Worm (Caenorhabditis elegans) whole organism, young adult: ENCODE data around the gene C10B5.1.
A peak's percentile ranks its signal among the peaks of the same experiment; 100 is the strongest.

Experiments
- D2030.7 ChIP-seq: fragments of 200-800 bp; sonication (Bioruptor generic); IDR thresholded peaks from 2 replicates; pipeline ENCODE4 v1.3.6; 2022; ENCODE audit warnings: missing genetic modification reagents, missing genetic modification characterization, missing compliant biosample characterization
- F10E7.11 ChIP-seq: sonication (generic microtip); optimal IDR thresholded peaks from 2 replicates; lab custom pipeline; 2017; ENCODE audit warnings: mild to moderate bottlenecking, missing genetic modification characterization, moderate library complexity, missing compliant biosample characterization
- F23B12.7 ChIP-seq: sonication (generic microtip); optimal IDR thresholded peaks from 2 replicates; lab custom pipeline; 2017; ENCODE audit warnings: missing genetic modification characterization, mild to moderate bottlenecking, missing compliant biosample characterization, antibody characterized with exemption, moderate library complexity; ENCODE audit not compliant: insufficient read depth
- F49E8.2 ChIP-seq: sonication (generic microtip); optimal IDR thresholded peaks from 3 replicates; lab custom pipeline; 2017; ENCODE audit warnings: missing genetic modification characterization, mild to moderate bottlenecking, missing compliant biosample characterization, antibody characterized with exemption, moderate library complexity; ENCODE audit not compliant: insufficient read depth
- F55B11.4 ChIP-seq: sonication (generic microtip); optimal IDR thresholded peaks from 2 replicates; lab custom pipeline; 2016; ENCODE audit warnings: missing compliant biosample characterization, missing genetic modification characterization, borderline replicate concordance; ENCODE audit not compliant: insufficient read depth
- F57A8.1 ChIP-seq: fragments of 200-800 bp; sonication (Bioruptor generic); optimal IDR thresholded peaks from 2 replicates; lab custom pipeline; 2018; ENCODE audit warnings: mild to moderate bottlenecking, missing genetic modification characterization, moderate library complexity, missing compliant biosample characterization
- K11D2.4 ChIP-seq: fragments of 200-800 bp; sonication (Bioruptor generic); IDR thresholded peaks from 2 replicates; pipeline ENCODE4 v1.3.6; 2022; ENCODE audit warnings: missing genetic modification reagents, missing genetic modification characterization, missing compliant biosample characterization
- T07F8.4 ChIP-seq: sonication (generic microtip); optimal IDR thresholded peaks from 2 replicates; lab custom pipeline; 2016; ENCODE audit warnings: mild to moderate bottlenecking, missing genetic modification characterization, moderate library complexity, missing compliant biosample characterization
- Y67H2A.10 ChIP-seq: fragments of 200-800 bp; sonication (Bioruptor generic); conservative IDR thresholded peaks from 2 replicates; pipeline ENCODE4 v1.3.6; 2022; ENCODE audit warnings: missing genetic modification reagents, missing genetic modification characterization, missing compliant biosample characterization
- Y79H2A.3 ChIP-seq: fragments of 200-800 bp; sonication (Bioruptor generic); conservative IDR thresholded peaks from 2 replicates; pipeline ENCODE4 v1.3.6; 2022; ENCODE audit warnings: missing genetic modification reagents, missing genetic modification characterization, missing compliant biosample characterization
- Y95B8A.8 ChIP-seq: fragments of 200-800 bp; sonication (Bioruptor generic); IDR thresholded peaks from 2 replicates; pipeline ENCODE4 v1.3.6; 2022; ENCODE audit warnings: missing genetic modification reagents, missing genetic modification characterization, missing compliant biosample characterization
- ZK185.1 ChIP-seq: sonication (generic microtip); optimal IDR thresholded peaks from 2 replicates; lab custom pipeline; 2016; ENCODE audit warnings: mild to moderate bottlenecking, missing genetic modification characterization, missing compliant biosample characterization; ENCODE audit not compliant: poor library complexity, severe bottlenecking
- akir-1 ChIP-seq: fragments of 200-800 bp; sonication (Bioruptor generic); optimal IDR thresholded peaks from 2 replicates; lab custom pipeline; 2018; ENCODE audit warnings: mild to moderate bottlenecking, missing genetic modification characterization, moderate library complexity, missing compliant biosample characterization
- attf-3 ChIP-seq: fragments of 200-800 bp; sonication (Bioruptor generic); conservative IDR thresholded peaks from 2 replicates; pipeline ENCODE4 v1.3.6; 2022; ENCODE audit warnings: missing genetic modification reagents, missing genetic modification characterization, missing compliant biosample characterization
- attf-5 ChIP-seq: fragments of 200-800 bp; sonication (Bioruptor generic); optimal IDR thresholded peaks from 2 replicates; lab custom pipeline; 2018; ENCODE audit warnings: mild to moderate bottlenecking, missing genetic modification characterization, missing compliant biosample characterization
- ccch-3 ChIP-seq: fragments of 200-800 bp; sonication (Bioruptor generic); optimal IDR thresholded peaks from 2 replicates; lab custom pipeline; 2018; ENCODE audit warnings: mild to moderate bottlenecking, missing genetic modification characterization, missing compliant biosample characterization
- cebp-1 ChIP-seq, 2 experiments: fragments of 200-800 bp in 1 of 2; sonication (Bioruptor generic) in 1 of 2; sonication (generic microtip) in 1 of 2; IDR thresholded peaks in 1 of 2; optimal IDR thresholded peaks in 1 of 2; 2 replicates each; pipeline versions ENCODE4 v1.3.6 to Lab custom; 2017 to 2022; ENCODE audit warnings: missing compliant biosample characterization in 2 of 2, missing genetic modification characterization in 2 of 2, mild to moderate bottlenecking in 1 of 2, missing genetic modification reagents in 1 of 2, moderate library complexity in 1 of 2
- ceh-40 ChIP-seq: fragments of 200-800 bp; sonication (Bioruptor generic); IDR thresholded peaks from 2 replicates; pipeline ENCODE4 v1.3.6; 2022; ENCODE audit warnings: missing genetic modification characterization, missing compliant biosample characterization
- ceh-79 ChIP-seq: sonication (generic microtip); optimal IDR thresholded peaks from 2 replicates; lab custom pipeline; 2017; ENCODE audit warnings: mild to moderate bottlenecking, missing genetic modification characterization, missing compliant biosample characterization
- ceh-91 ChIP-seq: fragments of 200-800 bp; sonication (Bioruptor generic); IDR thresholded peaks from 2 replicates; pipeline ENCODE4 v1.3.6; 2022; ENCODE audit warnings: missing genetic modification reagents, missing genetic modification characterization, missing compliant biosample characterization
- dpff-1 ChIP-seq: sonication (generic microtip); optimal IDR thresholded peaks from 2 replicates; lab custom pipeline; 2017; ENCODE audit warnings: mild to moderate bottlenecking, missing genetic modification characterization, missing compliant biosample characterization
- dpl-1 ChIP-seq: fragments of 150-350 bp; optimal IDR thresholded peaks from 2 replicates; lab custom pipeline; 2014; ENCODE audit warnings: missing biosample characterization, missing genetic modification reagents, missing genetic modification characterization
- ekl-4 ChIP-seq: fragments of 200-800 bp; sonication (Bioruptor generic); IDR thresholded peaks from 2 replicates; pipeline ENCODE4 v1.3.6; 2022; ENCODE audit warnings: missing genetic modification reagents, missing genetic modification characterization, missing compliant biosample characterization
- hmg-1.2 ChIP-seq: fragments of 200-800 bp; sonication (Bioruptor generic); IDR thresholded peaks from 2 replicates; pipeline ENCODE4 v1.3.6; 2022; ENCODE audit warnings: missing genetic modification reagents, missing genetic modification characterization, missing compliant biosample characterization
- lin-26 ChIP-seq: fragments of 200-800 bp; sonication (Bioruptor generic); IDR thresholded peaks from 2 replicates; pipeline ENCODE4 v1.3.6; 2022; ENCODE audit warnings: missing genetic modification reagents, missing genetic modification characterization, missing compliant biosample characterization
- lin-35 ChIP-seq, 3 experiments: fragments of 150-350 bp in 2 of 3; sonication (generic microtip) in 1 of 3; optimal IDR thresholded peaks; 2 replicates each; lab custom pipeline; 2014 to 2018; ENCODE audit warnings: missing biosample characterization in 3 of 3, missing genetic modification characterization in 3 of 3, missing genetic modification reagents in 3 of 3
- lir-1 ChIP-seq: fragments of 200-800 bp; sonication (Bioruptor generic); conservative IDR thresholded peaks from 2 replicates; pipeline ENCODE4 v1.3.6; 2022; ENCODE audit warnings: missing genetic modification reagents, missing genetic modification characterization, missing compliant biosample characterization
- madf-10 ChIP-seq: sonication (generic microtip); optimal IDR thresholded peaks from 2 replicates; lab custom pipeline; 2016; ENCODE audit warnings: mild to moderate bottlenecking, missing genetic modification characterization, missing compliant biosample characterization
- madf-6 ChIP-seq: fragments of 200-800 bp; sonication (Bioruptor generic); IDR thresholded peaks from 2 replicates; pipeline ENCODE4 v1.3.6; 2022; ENCODE audit warnings: missing genetic modification reagents, missing genetic modification characterization, missing compliant biosample characterization
- mcd-1 ChIP-seq: fragments of 200-800 bp; sonication (Bioruptor generic); IDR thresholded peaks from 2 replicates; pipeline ENCODE4 v1.3.6; 2022; ENCODE audit warnings: missing genetic modification reagents, missing genetic modification characterization, missing compliant biosample characterization
- mel-28 ChIP-seq: sonication (generic microtip); optimal IDR thresholded peaks from 2 replicates; lab custom pipeline; 2016; ENCODE audit warnings: borderline replicate concordance, mild to moderate bottlenecking, missing genetic modification characterization, missing compliant biosample characterization
- nfya-2 ChIP-seq: fragments of 200-800 bp; sonication (Bioruptor generic); IDR thresholded peaks from 2 replicates; pipeline ENCODE4 v1.3.6; 2022; ENCODE audit warnings: missing genetic modification reagents, missing genetic modification characterization, missing compliant biosample characterization
- nhr-27 ChIP-seq: fragments of 200-800 bp; sonication (Bioruptor generic); optimal IDR thresholded peaks from 2 replicates; lab custom pipeline; 2018; ENCODE audit warnings: mild to moderate bottlenecking, missing genetic modification characterization, moderate library complexity, missing compliant biosample characterization
- nhr-80 ChIP-seq: sonication (generic microtip); optimal IDR thresholded peaks from 2 replicates; lab custom pipeline; 2016; ENCODE audit warnings: missing genetic modification characterization, missing compliant biosample characterization
- pbrm-1 ChIP-seq: fragments of 200-800 bp; sonication (Bioruptor generic); IDR thresholded peaks from 2 replicates; pipeline ENCODE4 v1.3.6; 2022; ENCODE audit warnings: missing genetic modification reagents, missing genetic modification characterization, missing compliant biosample characterization
- pha-4 ChIP-seq: fragments of 150-350 bp; sonication (generic microtip); optimal IDR thresholded peaks from 2 replicates; lab custom pipeline; 2014; ENCODE audit warnings: missing biosample characterization, missing genetic modification reagents, missing genetic modification characterization
- rpc-1 ChIP-seq, 2 experiments: fragments of 150-350 bp in 1 of 2; sonication (generic microtip) in 1 of 2; optimal IDR thresholded peaks; 2 replicates each; lab custom pipeline; 2014 to 2018; ENCODE audit warnings: missing biosample characterization in 1 of 2, missing genetic modification characterization in 1 of 2, missing genetic modification reagents in 1 of 2, missing genotype in 1 of 2
- snpc-1.1 ChIP-seq: sonication (generic microtip); optimal IDR thresholded peaks from 2 replicates; lab custom pipeline; 2017; ENCODE audit warnings: missing genetic modification characterization, mild to moderate bottlenecking, missing compliant biosample characterization, antibody characterized with exemption, moderate library complexity, missing genotype, missing genetic modification reagents; ENCODE audit not compliant: insufficient read depth
- snpc-1.3 ChIP-seq: sonication (generic microtip); optimal IDR thresholded peaks from 2 replicates; lab custom pipeline; 2017; ENCODE audit warnings: missing genetic modification characterization, mild to moderate bottlenecking, missing compliant biosample characterization, antibody characterized with exemption, moderate library complexity, missing genotype, missing genetic modification reagents; ENCODE audit not compliant: insufficient read depth
- snpc-4 ChIP-seq, 5 experiments: fragments of 150-350 bp in 1 of 5; sonication (generic microtip) in 4 of 5; optimal IDR thresholded peaks; 2 replicates each; lab custom pipeline; 2014 to 2018; ENCODE audit warnings: missing genetic modification characterization in 5 of 5, missing biosample characterization in 3 of 5, antibody characterized with exemption in 2 of 5, mild to moderate bottlenecking in 2 of 5, missing compliant biosample characterization in 2 of 5, missing genotype in 2 of 5, moderate library complexity in 2 of 5, missing genetic modification reagents in 1 of 5
- somi-1 ChIP-seq: fragments of 200-800 bp; sonication (Bioruptor generic); optimal IDR thresholded peaks from 2 replicates; lab custom pipeline; 2018; ENCODE audit warnings: mild to moderate bottlenecking, missing genetic modification characterization, missing compliant biosample characterization
- zfh-2 ChIP-seq: fragments of 200-800 bp; sonication (Bioruptor generic); conservative IDR thresholded peaks from 2 replicates; pipeline ENCODE4 v1.3.6; 2022; ENCODE audit warnings: missing genetic modification reagents, missing genetic modification characterization, missing compliant biosample characterization
- ztf-18 ChIP-seq: sonication (generic microtip); optimal IDR thresholded peaks from 2 replicates; lab custom pipeline; 2016; ENCODE audit warnings: missing genotype, mild to moderate bottlenecking, missing genetic modification characterization, missing compliant biosample characterization
- ztf-25 ChIP-seq: fragments of 200-800 bp; sonication (Bioruptor generic); IDR thresholded peaks from 2 replicates; pipeline ENCODE4 v1.3.6; 2022; ENCODE audit warnings: missing genetic modification reagents, missing genetic modification characterization, missing compliant biosample characterization
- ztf-3 ChIP-seq: fragments of 200-800 bp; sonication (Bioruptor generic); optimal IDR thresholded peaks from 2 replicates; lab custom pipeline; 2018; ENCODE audit warnings: mild to moderate bottlenecking, missing genetic modification characterization, missing compliant biosample characterization

C10B5.1 gene

DNA sequence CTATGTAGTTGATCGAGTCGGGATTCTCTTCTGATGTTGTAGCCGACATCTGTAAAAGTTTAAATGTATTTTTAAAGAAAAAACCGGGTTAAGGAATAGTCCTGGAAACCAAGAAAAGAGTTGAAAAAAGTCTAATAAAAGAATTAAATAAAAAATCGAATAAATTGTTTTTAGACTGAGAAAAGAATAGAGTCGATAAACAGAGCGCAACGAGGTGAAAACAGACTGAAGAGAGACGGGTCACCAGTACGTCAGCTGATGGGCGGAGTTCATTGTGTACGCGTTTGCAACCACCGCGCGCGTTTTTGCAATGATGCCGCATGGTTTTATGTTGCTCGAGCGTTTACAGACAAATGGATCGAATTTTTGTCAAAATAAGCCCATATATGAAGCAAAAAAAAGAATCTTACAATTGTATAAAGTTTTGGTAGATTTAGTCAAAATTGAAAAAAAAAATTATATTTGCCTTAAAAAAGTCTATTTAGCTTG, 50.3 kb downstream of the C10B5.1 start, which contains the start of gene atg-18:
Gene atg-18, minus strand, starts transcription at position 51 of the 489 bp plus-strand sequence.
- TF ChIP-seq F57A8.1 (GFP tag; lab: Kevin White, UChicago) (no peak), nfya-2 (GFP tag; lab: Robert Waterston, UW) (no peak), T07F8.4 (tag; lab: Kevin White, UChicago) (no peak), rpc-1 (optimal IDR thresholded peaks at IDR 0.05; lab: Kevin White, UChicago) (peak; percentile 31), rpc-1 (tag; optimal IDR thresholded peaks at IDR 0.05; lab: Kevin White, UChicago) (no peak), zfh-2 (GFP tag; lab: Robert Waterston, UW) (no peak), dpl-1 (GFP tag; lab: Kevin White, UChicago) (no peak), akir-1 (GFP tag; lab: Kevin White, UChicago) (no peak), madf-10 (peak; percentile 78), lin-35 (GFP tag; optimal IDR thresholded peaks at IDR 0.05; lab: Kevin White, UChicago) (no peak), F10E7.11 (tag; lab: Kevin White, UChicago) (no peak), snpc-4 (GFP tag; optimal IDR thresholded peaks at IDR 0.05; lab: Kevin White, UChicago) (no peak), snpc-4 (tag; optimal IDR thresholded peaks at IDR 0.05; lab: Kevin White, UChicago) (peak in 1 of 4 experiments; percentile 26), snpc-1.3 (tag; lab: Kevin White, UChicago) (no peak), Y67H2A.10 (GFP tag; lab: Robert Waterston, UW) (0 out of 2 replicates have a peak, but pooled peaks have one; percentile 52), Y95B8A.8 (no peak), ceh-40 (GFP tag; lab: Robert Waterston, UW) (no peak), ztf-3 (no peak), ZK185.1 (tag; lab: Kevin White, UChicago) (peak; percentile 11), hmg-1.2 (GFP tag; lab: Robert Waterston, UW) (peak; percentile 31; the same call in 1 of the 2 replicates), ztf-25 (0 out of 2 replicates have a peak, but pooled peaks have one; percentile 9), F23B12.7 (tag; lab: Kevin White, UChicago) (peak; percentile 63), pha-4 (tag; lab: Kevin White, UChicago) (peak; percentile 26), Y79H2A.3 (GFP tag; lab: Robert Waterston, UW) (no peak), F55B11.4 (tag; lab: Kevin White, UChicago) (no peak), mel-28 (tag; lab: Kevin White, UChicago) (no peak), pbrm-1 (GFP tag; lab: Robert Waterston, UW) (peak; percentile 68), ccch-3 (no peak), mcd-1 (GFP tag; lab: Robert Waterston, UW) (no peak; the same call in 1 of the 2 replicates), nhr-80 (tag; lab: Kevin White, UChicago) (peak; percentile 82), dpff-1 (tag; lab: Kevin White, UChicago) (no peak), lin-26 (GFP tag; lab: Robert Waterston, UW) (no peak), snpc-1.1 (tag; lab: Kevin White, UChicago) (no peak), ceh-91 (no peak), ztf-18 (tag; lab: Kevin White, UChicago) (peak; percentile 41), somi-1 (GFP tag; lab: Kevin White, UChicago) (no peak), attf-5 (GFP tag; lab: Kevin White, UChicago) (peak; percentile 49), F49E8.2 (tag; lab: Kevin White, UChicago) (no peak), lir-1 (0 out of 2 replicates have a peak, but pooled peaks have one; percentile 16), ekl-4 (GFP tag; lab: Robert Waterston, UW) (no peak), nhr-27 (no peak), attf-3 (GFP tag; lab: Robert Waterston, UW) (no peak), K11D2.4 (no peak), ceh-79 (tag; lab: Kevin White, UChicago) (no peak), madf-6 (GFP tag; lab: Robert Waterston, UW) (no peak), cebp-1 (GFP tag; IDR thresholded peaks at IDR 0.05; lab: Robert Waterston, UW) (0 out of 2 replicates have a peak, but pooled peaks have one; percentile 15), cebp-1 (tag; optimal IDR thresholded peaks at IDR 0.05; lab: Kevin White, UChicago) (no peak), D2030.7 (no peak)
